Fruit fly (Drosophila melanogaster): ENCODE results near the gene CG1090.

CG1090 gene

DNA sequence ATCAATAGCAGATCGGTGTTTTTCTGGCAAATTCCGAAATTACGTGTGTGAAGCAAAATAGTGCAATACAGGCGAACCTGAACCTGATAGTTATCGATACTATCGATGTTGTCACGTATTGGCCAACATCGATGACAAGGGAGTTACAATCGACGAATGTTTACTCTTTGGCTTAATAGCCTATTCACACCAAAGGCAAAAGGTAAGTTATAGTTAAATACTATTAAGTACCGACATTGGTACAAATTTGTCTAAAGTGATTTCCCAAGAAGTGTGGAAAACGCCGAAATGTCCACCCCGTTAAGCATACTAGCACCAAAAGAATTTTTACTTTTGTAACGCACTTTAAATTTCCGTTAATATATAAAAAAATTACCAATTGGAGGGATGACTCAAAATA lies 25.7 kb upstream of the CG1090 start, which contains the start of gene CG9776 (continued):
- TF ChIP-seq CG18476 (GFP tag; optimal IDR thresholded peaks at IDR 0.05) (peak; percentile 42), CG34422 (GFP tag; IDR thresholded peaks at IDR 0.05) (peak; percentile 61; the same call in 2 of the 3 replicates), CG4282 (GFP tag; optimal IDR thresholded peaks at IDR 0.05) (peak; percentile 54), kah (GFP tag; optimal IDR thresholded peaks at IDR 0.05) (no peak), CG9215 (GFP tag; IDR thresholded peaks at IDR 0.05) (no peak), CG2678 (tag; optimal IDR thresholded peaks at IDR 0.05) (no peak), crc (GFP tag; optimal IDR thresholded peaks at IDR 0.05) (peak; percentile 31), CG11696 (GFP tag; IDR thresholded peaks at IDR 0.05) (no peak), aop (GFP tag; IDR thresholded peaks at IDR 0.05) (0 out of 2 replicates have a peak, but pooled peaks have one; percentile 14), Ptx1 (GFP tag; IDR thresholded peaks at IDR 0.05) (peak; percentile 58), trh (GFP tag; optimal IDR thresholded peaks at IDR 0.05) (no peak), CG1602 (GFP tag; optimal IDR thresholded peaks at IDR 0.05) (peak; percentile 52), Camta (GFP tag; optimal IDR thresholded peaks at IDR 0.05) (no peak), Asciz (GFP tag; optimal IDR thresholded peaks at IDR 0.05) (no peak), Ada2b (GFP tag; IDR thresholded peaks at IDR 0.05) (0 out of 2 replicates have a peak, but pooled peaks have one; percentile 14)

DNA sequence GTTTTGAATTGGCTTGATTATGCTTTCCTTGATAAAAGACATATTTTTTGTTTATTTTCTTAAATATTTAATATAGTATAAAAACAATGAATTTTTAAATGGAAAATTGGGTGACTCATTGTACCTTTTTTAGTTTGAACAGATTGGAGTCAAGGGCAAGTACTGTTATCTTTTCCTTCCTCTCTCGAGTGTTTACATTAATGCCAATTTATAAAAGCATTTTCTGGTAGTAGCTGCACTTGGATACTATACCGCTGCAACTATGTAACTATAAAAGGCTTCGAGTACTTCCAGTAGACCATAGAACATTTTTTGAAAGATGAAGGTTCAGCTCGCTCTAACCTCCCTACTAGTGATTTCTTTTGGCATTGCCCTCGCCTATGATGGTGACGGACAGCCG lies 24.9 kb upstream of the CG1090 start, which contains the start of gene CG14645:
CG14645 (plus strand) TSS at position 301 of the 400 bp plus-strand sequence.
- TF ChIP-seq Opbp (GFP tag; IDR thresholded peaks at IDR 0.05; ENCODE audit: partially characterized antibody): no peak

DNA sequence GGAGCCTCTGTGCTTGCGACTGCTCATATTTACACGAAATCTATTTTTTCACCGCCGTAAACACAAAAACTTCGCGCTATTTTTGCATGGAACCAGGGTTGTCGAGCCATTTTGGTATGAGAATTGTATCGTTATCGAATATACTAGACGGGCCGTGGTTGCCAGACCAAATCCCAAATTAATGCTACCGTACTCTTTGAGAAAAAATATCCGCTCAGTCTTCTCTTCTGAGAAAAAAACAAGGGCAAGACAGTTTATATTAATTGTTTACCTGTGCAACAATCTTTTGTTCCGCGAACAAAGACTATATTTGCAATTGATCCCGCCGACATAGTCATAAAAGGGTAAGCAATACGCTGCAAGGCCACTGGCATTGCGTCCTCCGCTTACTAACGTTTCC lies 22.1 kb upstream of the CG1090 start, which contains the start of the genes Skp2 and CG1103:
Skp2 (minus strand) TSS at position 95 of the 400 bp plus-strand sequence.
CG1103 (plus strand) TSS at position 176 of the 400 bp plus-strand sequence.
- no peak for TF ChIP-seq CG18764 (GFP tag; optimal IDR thresholded peaks at IDR 0.05)
- TF ChIP-seq lov (optimal IDR thresholded peaks at IDR 0.05): no peak
- TF ChIP-seq lov (GFP tag; IDR thresholded peaks at IDR 0.05): no peak
- TF ChIP-seq CG14050 (GFP tag; IDR thresholded peaks at IDR 0.05): no peak
- peak; percentile 46; the same call in 2 of the 4 replicates for TF ChIP-seq Dll (GFP tag; IDR thresholded peaks at IDR 0.05; ENCODE audit: partially characterized antibody)
- 0 out of 2 replicates have a peak, but pooled peaks have one; percentile 51 for TF ChIP-seq rib (GFP tag; IDR thresholded peaks at IDR 0.05)
- TF ChIP-seq pzg (GFP tag; optimal IDR thresholded peaks at IDR 0.05): peak; percentile 89
- TF ChIP-seq CG32532 (GFP tag; IDR thresholded peaks at IDR 0.05): no peak
- TF ChIP-seq CG16779 (GFP tag; IDR thresholded peaks at IDR 0.05): no peak
- no peak for TF ChIP-seq CG2202 (tag; optimal IDR thresholded peaks at IDR 0.05)
- no peak for TF ChIP-seq ttk (GFP tag; IDR thresholded peaks at IDR 0.05)
- peak in 1 of 3 experiments; percentile 76 for TF ChIP-seq Stat92E (GFP tag; optimal IDR thresholded peaks at IDR 0.05)
- no peak for TF ChIP-seq al (GFP tag; IDR thresholded peaks at IDR 0.05)
- TF ChIP-seq Bteb2 (GFP tag; optimal IDR thresholded peaks at IDR 0.05): no peak
- TF ChIP-seq CG4282 (GFP tag; optimal IDR thresholded peaks at IDR 0.05): no peak
- no peak for TF ChIP-seq CG11085 (GFP tag; IDR thresholded peaks at IDR 0.05)
- no peak for TF ChIP-seq CG15269 (tag; optimal IDR thresholded peaks at IDR 0.05)
- no peak for TF ChIP-seq ERR (GFP tag; optimal IDR thresholded peaks at IDR 0.05)
- peak; percentile 68 for TF ChIP-seq CG9797 (GFP tag; optimal IDR thresholded peaks at IDR 0.05)
- no peak for TF ChIP-seq kay (GFP tag; optimal IDR thresholded peaks at IDR 0.05)
- no peak for TF ChIP-seq Awh (GFP tag; IDR thresholded peaks at IDR 0.05)
- TF ChIP-seq CG34224 (GFP tag; IDR thresholded peaks at IDR 0.05; ENCODE audit: partially characterized antibody): peak; percentile 45; the same call in 2 of the 3 replicates
- TF ChIP-seq CG31365 (tag; optimal IDR thresholded peaks at IDR 0.05): no peak
- TF ChIP-seq ase (GFP tag; IDR thresholded peaks at IDR 0.05): no peak
- peak; percentile 75 for TF ChIP-seq CG3847 (GFP tag; IDR thresholded peaks at IDR 0.05)
- no peak for TF ChIP-seq tgo (GFP tag; IDR thresholded peaks at IDR 0.05)
- no peak for TF ChIP-seq emc (GFP tag; optimal IDR thresholded peaks at IDR 0.05)
- no peak for TF ChIP-seq CG10209 (GFP tag; optimal IDR thresholded peaks at IDR 0.05)
- TF ChIP-seq Lhr (GFP tag; optimal IDR thresholded peaks at IDR 0.05): peak; percentile 59
- no peak for TF ChIP-seq sens-2 (GFP tag; IDR thresholded peaks at IDR 0.05)
- no peak for TF ChIP-seq en (GFP tag; optimal IDR thresholded peaks at IDR 0.05)
- TF ChIP-seq run (tag; optimal IDR thresholded peaks at IDR 0.05): no peak
- TF ChIP-seq CG17568 (GFP tag; optimal IDR thresholded peaks at IDR 0.05): no peak
- peak; percentile 48 for TF ChIP-seq Scr (GFP tag; IDR thresholded peaks at IDR 0.05; ENCODE audit: partially characterized antibody)

Data from whole organism, embryonic.